Worm (Caenorhabditis elegans): ENCODE data around the gene vamp-7.

ce11 chrIV:2656400-2657139, 48.7 kb downstream of the vamp-7 start:
- TF ChIP-seq snpc-4 (tag; optimal IDR thresholded peaks at IDR 0.05) (no peak), elt-3 (tag; optimal IDR thresholded peaks at IDR 0.05) (no peak), ztf-11 (tag; optimal IDR thresholded peaks at IDR 0.05) (no peak), nhr-10 (tag; optimal IDR thresholded peaks at IDR 0.05) (no peak), ceh-82 (tag; optimal IDR thresholded peaks at IDR 0.05) (no peak), nhr-237 (tag; optimal IDR thresholded peaks at IDR 0.05) (no peak), ama-1 (optimal IDR thresholded peaks at IDR 0.05) (no peak), lin-13 (GFP tag; optimal IDR thresholded peaks at IDR 0.05) (no peak), nhr-12 (tag; optimal IDR thresholded peaks at IDR 0.05) (no peak), lsy-2 (tag; optimal IDR thresholded peaks at IDR 0.05) (no peak), aly-2 (tag; optimal IDR thresholded peaks at IDR 0.05) (no peak), nhr-11 (tag; optimal IDR thresholded peaks at IDR 0.05) (no peak)
